Worm (Caenorhabditis elegans) whole organism, late embryonic: Measurements from ENCODE around the gene rab-6.1.

ENCODE experiments used
- C08G9.2 ChIP-seq: sonication (generic microtip); optimal IDR thresholded peaks from 2 replicates; lab custom pipeline; 2016; ENCODE audit warnings: mild to moderate bottlenecking, missing genetic modification characterization, moderate library complexity, missing compliant biosample characterization
- C38D4.7 ChIP-seq: fragments of 200-800 bp; sonication (Bioruptor generic); optimal IDR thresholded peaks from 2 replicates; lab custom pipeline; 2018; ENCODE audit warnings: mild to moderate bottlenecking, missing genetic modification characterization, moderate library complexity, missing compliant biosample characterization
- F13H6.1 ChIP-seq: sonication (generic microtip); optimal IDR thresholded peaks from 2 replicates; lab custom pipeline; 2016; ENCODE audit warnings: missing genetic modification characterization, missing compliant biosample characterization
- K02D7.2 ChIP-seq: sonication (generic microtip); optimal IDR thresholded peaks from 2 replicates; lab custom pipeline; 2017; ENCODE audit warnings: mild to moderate bottlenecking, missing genetic modification characterization, missing compliant biosample characterization
- K09A11.1 ChIP-seq: sonication (generic microtip); optimal IDR thresholded peaks from 2 replicates; lab custom pipeline; 2017; ENCODE audit warnings: antibody characterized with exemption, mild to moderate bottlenecking, missing genetic modification characterization, missing compliant biosample characterization; ENCODE audit not compliant: insufficient read depth
- Y22D7AL.16 ChIP-seq: sonication (generic microtip); optimal IDR thresholded peaks from 2 replicates; lab custom pipeline; 2016; ENCODE audit warnings: missing genetic modification characterization, missing compliant biosample characterization
- ama-1 ChIP-seq: fragments of 150-350 bp; optimal IDR thresholded peaks from 2 replicates; lab custom pipeline; 2014
- ceh-14 ChIP-seq: sonication (generic microtip); optimal IDR thresholded peaks from 2 replicates; lab custom pipeline; 2016; ENCODE audit warnings: missing genotype, missing genetic modification characterization, missing compliant biosample characterization
- ceh-18 ChIP-seq: sonication (generic microtip); optimal IDR thresholded peaks from 2 replicates; lab custom pipeline; 2016; ENCODE audit warnings: missing genetic modification characterization, missing compliant biosample characterization
- ceh-19 ChIP-seq: fragments of 200-800 bp; sonication (Bioruptor generic); optimal IDR thresholded peaks from 2 replicates; lab custom pipeline; 2018; ENCODE audit warnings: mild to moderate bottlenecking, missing genetic modification characterization, missing compliant biosample characterization
- ceh-2 ChIP-seq: sonication (generic microtip); optimal IDR thresholded peaks from 2 replicates; lab custom pipeline; 2016; ENCODE audit warnings: missing genotype, missing genetic modification characterization, missing compliant biosample characterization
- ceh-22 ChIP-seq: sonication (generic microtip); optimal IDR thresholded peaks from 2 replicates; lab custom pipeline; 2017; ENCODE audit warnings: missing biosample characterization, missing genetic modification characterization
- ceh-30 ChIP-seq: fragments of 150-350 bp; optimal IDR thresholded peaks from 2 replicates; lab custom pipeline; 2014; ENCODE audit warnings: missing biosample characterization, missing genetic modification characterization
- ceh-31 ChIP-seq: sonication (generic microtip); optimal IDR thresholded peaks from 2 replicates; lab custom pipeline; 2016; ENCODE audit warnings: missing genetic modification characterization, missing compliant biosample characterization
- ceh-34 ChIP-seq: sonication (generic microtip); optimal IDR thresholded peaks from 2 replicates; lab custom pipeline; 2016; ENCODE audit warnings: mild to moderate bottlenecking, missing genetic modification characterization, missing compliant biosample characterization
- ceh-45 ChIP-seq: fragments of 200-800 bp; sonication (Bioruptor generic); IDR thresholded peaks from 2 replicates; pipeline ENCODE4 v1.3.6; 2022; ENCODE audit warnings: missing genetic modification reagents, missing genetic modification characterization, missing compliant biosample characterization
- ceh-6 ChIP-seq: fragments of 200-800 bp; sonication (Bioruptor generic); optimal IDR thresholded peaks from 2 replicates; lab custom pipeline; 2018; ENCODE audit warnings: mild to moderate bottlenecking, missing genetic modification characterization, missing compliant biosample characterization
- che-1 ChIP-seq: sonication (generic microtip); optimal IDR thresholded peaks from 2 replicates; lab custom pipeline; 2016; ENCODE audit warnings: mild to moderate bottlenecking, missing genetic modification characterization, missing compliant biosample characterization
- dmd-4 ChIP-seq: sonication (generic microtip); optimal IDR thresholded peaks from 2 replicates; lab custom pipeline; 2016; ENCODE audit warnings: borderline replicate concordance, missing genetic modification characterization, missing compliant biosample characterization
- ets-4 ChIP-seq: sonication (generic microtip); optimal IDR thresholded peaks from 2 replicates; lab custom pipeline; 2016; ENCODE audit warnings: missing genetic modification characterization, missing compliant biosample characterization
- fax-1 ChIP-seq: sonication (generic microtip); optimal IDR thresholded peaks from 2 replicates; lab custom pipeline; 2016; ENCODE audit warnings: missing genotype, missing genetic modification characterization, missing compliant biosample characterization
- gmeb-2 ChIP-seq: sonication (generic microtip); optimal IDR thresholded peaks from 2 replicates; lab custom pipeline; 2016; ENCODE audit warnings: missing genetic modification characterization, inconsistent platforms, missing compliant biosample characterization
- hlh-13 ChIP-seq: fragments of 200-800 bp; sonication (Bioruptor generic); optimal IDR thresholded peaks from 2 replicates; lab custom pipeline; 2018; ENCODE audit warnings: mild to moderate bottlenecking, missing genetic modification characterization, missing compliant biosample characterization
- hlh-15 ChIP-seq: sonication (generic microtip); optimal IDR thresholded peaks from 2 replicates; lab custom pipeline; 2016; ENCODE audit warnings: missing genetic modification characterization, missing compliant biosample characterization
- hlh-30 ChIP-seq: sonication (generic microtip); optimal IDR thresholded peaks from 2 replicates; lab custom pipeline; 2017; ENCODE audit warnings: antibody characterized with exemption, missing genetic modification characterization, missing compliant biosample characterization; ENCODE audit not compliant: insufficient read depth
- hlh-6 ChIP-seq: sonication (generic microtip); optimal IDR thresholded peaks from 2 replicates; lab custom pipeline; 2016; ENCODE audit warnings: missing genotype, missing genetic modification characterization, missing compliant biosample characterization
- hlh-8 ChIP-seq: sonication (generic microtip); optimal IDR thresholded peaks from 2 replicates; lab custom pipeline; 2016; ENCODE audit warnings: missing genotype, missing genetic modification characterization, missing compliant biosample characterization
- lin-11 ChIP-seq: fragments of 200-800 bp; sonication (Bioruptor generic); optimal IDR thresholded peaks from 2 replicates; lab custom pipeline; 2018; ENCODE audit warnings: mild to moderate bottlenecking, missing genetic modification characterization, missing compliant biosample characterization
- madf-2 ChIP-seq: sonication (generic microtip); optimal IDR thresholded peaks from 2 replicates; lab custom pipeline; 2017; ENCODE audit warnings: missing genetic modification characterization, missing compliant biosample characterization
- nfya-1 ChIP-seq: sonication (generic microtip); optimal IDR thresholded peaks from 2 replicates; lab custom pipeline; 2017; ENCODE audit warnings: missing genetic modification characterization, mild to moderate bottlenecking, missing compliant biosample characterization, antibody characterized with exemption, moderate library complexity
- nhr-11 ChIP-seq: fragments of 150-350 bp; optimal IDR thresholded peaks from 2 replicates; lab custom pipeline; 2014; ENCODE audit warnings: missing biosample characterization, missing genetic modification characterization
- nhr-232 ChIP-seq: sonication (generic microtip); optimal IDR thresholded peaks from 2 replicates; lab custom pipeline; 2016; ENCODE audit warnings: missing genetic modification characterization, missing compliant biosample characterization
- pat-9 ChIP-seq: fragments of 200-800 bp; sonication (Bioruptor generic); optimal IDR thresholded peaks from 2 replicates; lab custom pipeline; 2018; ENCODE audit warnings: mild to moderate bottlenecking, missing genetic modification characterization, moderate library complexity, missing compliant biosample characterization
- pqm-1 ChIP-seq: sonication (generic microtip); optimal IDR thresholded peaks from 2 replicates; lab custom pipeline; 2016; ENCODE audit warnings: missing genetic modification characterization, missing compliant biosample characterization
- rnt-1 ChIP-seq: sonication (generic microtip); optimal IDR thresholded peaks from 2 replicates; lab custom pipeline; 2016; ENCODE audit warnings: missing genetic modification characterization, missing compliant biosample characterization
- sdc-2 ChIP-seq: sonication (generic microtip); optimal IDR thresholded peaks from 2 replicates; lab custom pipeline; 2016; ENCODE audit warnings: missing genotype, missing genetic modification characterization, missing compliant biosample characterization
- sox-4 ChIP-seq: sonication (generic microtip); optimal IDR thresholded peaks from 2 replicates; lab custom pipeline; 2017; ENCODE audit warnings: mild to moderate bottlenecking, missing genetic modification characterization, inconsistent platforms, missing compliant biosample characterization
- syd-9 ChIP-seq: sonication (generic microtip); optimal IDR thresholded peaks from 2 replicates; lab custom pipeline; 2016; ENCODE audit warnings: mild to moderate bottlenecking, missing genetic modification characterization, moderate library complexity, missing compliant biosample characterization
- tbx-2 ChIP-seq: sonication (generic microtip); optimal IDR thresholded peaks from 2 replicates; lab custom pipeline; 2016; ENCODE audit warnings: missing genetic modification characterization, missing compliant biosample characterization
- tbx-7 ChIP-seq: sonication (generic microtip); optimal IDR thresholded peaks from 2 replicates; lab custom pipeline; 2016; ENCODE audit warnings: missing genotype, missing genetic modification characterization, missing compliant biosample characterization
- unc-3 ChIP-seq, 2 experiments: fragments of 200-800 bp in 1 of 2; sonication (Bioruptor generic) in 1 of 2; sonication (generic microtip) in 1 of 2; conservative IDR thresholded peaks in 1 of 2; optimal IDR thresholded peaks in 1 of 2; 2 replicates each; pipeline versions ENCODE4 v1.3.6 to Lab custom; 2016 to 2022; ENCODE audit warnings: missing compliant biosample characterization in 2 of 2, missing genetic modification characterization in 2 of 2, missing genetic modification reagents in 1 of 2
- unc-42 ChIP-seq: sonication (generic microtip); optimal IDR thresholded peaks from 2 replicates; lab custom pipeline; 2016; ENCODE audit warnings: missing genotype, missing genetic modification characterization, missing compliant biosample characterization
- unc-55 ChIP-seq: sonication (generic microtip); optimal IDR thresholded peaks from 2 replicates; lab custom pipeline; 2017; ENCODE audit warnings: missing biosample characterization, missing genetic modification reagents, missing genetic modification characterization
- zip-5 ChIP-seq: sonication (generic microtip); optimal IDR thresholded peaks from 2 replicates; lab custom pipeline; 2016; ENCODE audit warnings: missing genetic modification characterization, missing compliant biosample characterization

The rab-6.1 gene

ce11 chrIII:8973826-8974225 is 31.9 kb downstream of the rab-6.1 start, which contains the start of gene R08D7.5:
TSS of gene R08D7.5 (plus strand) at chrIII:8974126.
- TF ChIP-seq nhr-232 = no peak
- no peak for TF ChIP-seq ceh-6 (GFP tag; lab: Kevin White, UChicago)
- no peak for TF ChIP-seq fax-1 (tag; lab: Kevin White, UChicago)
- TF ChIP-seq K09A11.1 (tag; lab: Kevin White, UChicago) = no peak
- no peak for TF ChIP-seq hlh-8 (tag; lab: Kevin White, UChicago)
- TF ChIP-seq K02D7.2 (tag; lab: Kevin White, UChicago) = no peak
- TF ChIP-seq sdc-2 = no peak
- no peak for TF ChIP-seq nfya-1 (tag; lab: Kevin White, UChicago)
- no peak for TF ChIP-seq hlh-30 (tag; lab: Kevin White, UChicago)
- TF ChIP-seq ets-4 (tag; lab: Kevin White, UChicago) = no peak
- TF ChIP-seq unc-55 (GFP tag; lab: Kevin White, UChicago) = no peak
- no peak for TF ChIP-seq ceh-22 (tag; lab: Kevin White, UChicago)

ce11 chrIII:8973163-8973562 is 32.6 kb downstream of the rab-6.1 start:
- TF ChIP-seq ceh-30 = no peak

- TF ChIP-seq nhr-11 = no peak
- peak; percentile 46 for TF ChIP-seq ceh-31 (tag; lab: Kevin White, UChicago)
- TF ChIP-seq unc-42 (tag; lab: Kevin White, UChicago) = peak; percentile 35
- peak; percentile 58 for TF ChIP-seq nfya-1 (tag; lab: Kevin White, UChicago)
- TF ChIP-seq ceh-2 = peak; percentile 36
- no peak for TF ChIP-seq dmd-4
- no peak for TF ChIP-seq unc-3 (GFP tag; conservative IDR thresholded peaks at IDR 0.05; lab: Robert Waterston, UW)
- TF ChIP-seq unc-3 (tag; optimal IDR thresholded peaks at IDR 0.05; lab: Kevin White, UChicago) = peak; percentile 3
- TF ChIP-seq K02D7.2 (tag; lab: Kevin White, UChicago) = no peak
- TF ChIP-seq ceh-18 (tag; lab: Kevin White, UChicago) = peak; percentile 19
- TF ChIP-seq zip-5 = no peak
- TF ChIP-seq ceh-45 (GFP tag; lab: Robert Waterston, UW) = no peak
- TF ChIP-seq madf-2 = peak; percentile 48
- peak; percentile 61 for TF ChIP-seq syd-9 (tag; lab: Kevin White, UChicago)
- TF ChIP-seq lin-11 (tag; lab: Kevin White, UChicago) = peak; percentile 49
- peak; percentile 54 for TF ChIP-seq tbx-2
- no peak for TF ChIP-seq Y22D7AL.16 (tag; lab: Kevin White, UChicago)
- TF ChIP-seq F13H6.1 (tag; lab: Kevin White, UChicago) = peak; percentile 35
- TF ChIP-seq pat-9 = peak; percentile 26
- peak; percentile 3 for TF ChIP-seq C38D4.7 (GFP tag; lab: Kevin White, UChicago)
- peak; percentile 29 for TF ChIP-seq ets-4 (tag; lab: Kevin White, UChicago)
- no peak for TF ChIP-seq hlh-8 (tag; lab: Kevin White, UChicago)
- peak; percentile 57 for TF ChIP-seq hlh-15 (tag; lab: Kevin White, UChicago)
- peak; percentile 31 for TF ChIP-seq sox-4
- TF ChIP-seq C08G9.2 = no peak
- TF ChIP-seq ceh-22 (tag; lab: Kevin White, UChicago) = no peak
- no peak for TF ChIP-seq hlh-6 (tag; lab: Kevin White, UChicago)
- TF ChIP-seq ceh-30 = peak; percentile 37
- TF ChIP-seq ceh-34 (tag; lab: Kevin White, UChicago) = peak; percentile 45
- TF ChIP-seq ceh-19 (GFP tag; lab: Kevin White, UChicago) = peak; percentile 14
- TF ChIP-seq ama-1 (lab: Kevin White, UChicago) = no peak
- no peak for TF ChIP-seq pqm-1 (tag; lab: Kevin White, UChicago)
- TF ChIP-seq ceh-14 (tag; lab: Kevin White, UChicago) = peak; percentile 58
- peak; percentile 20 for TF ChIP-seq tbx-7 (tag; lab: Kevin White, UChicago)
- no peak for TF ChIP-seq hlh-13 (GFP tag; lab: Kevin White, UChicago)
- peak; percentile 42 for TF ChIP-seq gmeb-2
- peak; percentile 20 for TF ChIP-seq nhr-232
- TF ChIP-seq che-1 (tag; lab: Kevin White, UChicago) = peak; percentile 34
- no peak for TF ChIP-seq rnt-1
These were observed 34.3 kb downstream of the rab-6.1 start, which contains the start of the genes eif-3.D and R08D7.4 for ce11 chrIII:8971255-8972020. TSS of gene eif-3.D (minus strand) at chrIII:8971578. TSS of gene R08D7.4 (plus strand) at chrIII:8971892.
